Fruit fly (Drosophila melanogaster) whole organism, embryonic: ENCODE results near the gene TwdlE.
A peak's percentile ranks its signal among the peaks of the same experiment; 100 is the strongest.

Experiments
- Abd-B ChIP-seq: fragments of 200-800 bp; sonication (Bioruptor generic); optimal IDR thresholded peaks from 2 replicates; lab custom pipeline; 2018; ENCODE audit warnings: missing biosample characterization, mild to moderate bottlenecking, missing genetic modification characterization, moderate library complexity
- Bgb ChIP-seq: fragments of 200-800 bp; sonication (Bioruptor generic); IDR thresholded peaks from 2 replicates; pipeline ENCODE4 v1.3.6; 2022; ENCODE audit warnings: missing biosample characterization, missing genetic modification characterization; ENCODE audit not compliant: partially characterized antibody
- Bteb2 ChIP-seq: fragments of 200-800 bp; sonication (Bioruptor generic); optimal IDR thresholded peaks from 2 replicates; lab custom pipeline; 2016; ENCODE audit warnings: missing biosample characterization, missing genetic modification characterization
- CG10366 ChIP-seq: fragments of 200-800 bp; sonication (Bioruptor generic); IDR thresholded peaks from 2 replicates; pipeline ENCODE4 v1.3.6; 2022; ENCODE audit warnings: missing biosample characterization, missing genetic modification characterization
- CG10654 ChIP-seq: fragments of 200-800 bp; sonication (Bioruptor generic); optimal IDR thresholded peaks from 2 replicates; lab custom pipeline; 2016; ENCODE audit warnings: missing biosample characterization, missing genetic modification characterization
- CG11696 ChIP-seq: fragments of 200-800 bp; sonication (Bioruptor generic); IDR thresholded peaks from 2 replicates; pipeline ENCODE4 v1.3.6; 2022; ENCODE audit warnings: missing biosample characterization, missing genetic modification characterization
- CG11723 ChIP-seq: fragments of 200-800 bp; sonication (Bioruptor generic); optimal IDR thresholded peaks from 2 replicates; lab custom pipeline; 2017; ENCODE audit warnings: missing biosample characterization, mild to moderate bottlenecking, missing genetic modification characterization
- CG12744 ChIP-seq: fragments of 200-800 bp; sonication (Bioruptor generic); optimal IDR thresholded peaks from 2 replicates; lab custom pipeline; 2016; ENCODE audit warnings: missing biosample characterization, missing genetic modification characterization
- CG13424 ChIP-seq: fragments of 200-800 bp; sonication (Bioruptor generic); optimal IDR thresholded peaks from 2 replicates; lab custom pipeline; 2019; ENCODE audit warnings: missing biosample characterization, mild to moderate bottlenecking, missing genetic modification characterization, moderate library complexity
- CG14050 ChIP-seq: fragments of 200-800 bp; sonication (Bioruptor generic); IDR thresholded peaks from 3 replicates; pipeline ENCODE4 v1.3.6; 2022; ENCODE audit warnings: missing biosample characterization, missing genetic modification characterization
- CG15479 ChIP-seq: fragments of 200-800 bp; sonication (Bioruptor generic); optimal IDR thresholded peaks from 3 replicates; lab custom pipeline; 2019; ENCODE audit warnings: missing biosample characterization, mild to moderate bottlenecking, missing genetic modification characterization, moderate library complexity
- CG17359 ChIP-seq: fragments of 200-800 bp; sonication (Bioruptor generic); optimal IDR thresholded peaks from 3 replicates; lab custom pipeline; 2018; ENCODE audit warnings: missing biosample characterization, mild to moderate bottlenecking, missing genetic modification characterization, moderate library complexity
- CG17385 ChIP-seq: fragments of 200-800 bp; sonication (Bioruptor generic); optimal IDR thresholded peaks from 3 replicates; lab custom pipeline; 2018; ENCODE audit warnings: missing biosample characterization, mild to moderate bottlenecking, missing genetic modification characterization
- CG17612 ChIP-seq: fragments of 200-800 bp; sonication (Bioruptor generic); IDR thresholded peaks from 2 replicates; pipeline ENCODE4 v1.3.6; 2022; ENCODE audit warnings: missing biosample characterization, missing genetic modification characterization
- CG2120 ChIP-seq: fragments of 200-800 bp; sonication (Bioruptor generic); optimal IDR thresholded peaks from 3 replicates; lab custom pipeline; 2016; ENCODE audit warnings: missing biosample characterization, missing genetic modification characterization
- CG2202 ChIP-seq: fragments of 200-800 bp; sonication (Bioruptor generic); optimal IDR thresholded peaks from 2 replicates; lab custom pipeline; 2018; ENCODE audit warnings: missing biosample characterization, mild to moderate bottlenecking, missing genetic modification characterization
- CG2678 ChIP-seq: fragments of 200-800 bp; sonication (Bioruptor generic); optimal IDR thresholded peaks from 3 replicates; lab custom pipeline; 2019; ENCODE audit warnings: missing biosample characterization, mild to moderate bottlenecking, missing genetic modification characterization, moderate library complexity
- CG30403 ChIP-seq: fragments of 200-800 bp; sonication (Bioruptor generic); optimal IDR thresholded peaks from 3 replicates; lab custom pipeline; 2016; ENCODE audit warnings: missing biosample characterization, missing genetic modification characterization
- CG31365 ChIP-seq: fragments of 200-800 bp; sonication (Bioruptor generic); optimal IDR thresholded peaks from 2 replicates; lab custom pipeline; 2018; ENCODE audit warnings: missing biosample characterization, mild to moderate bottlenecking, missing genetic modification characterization
- CG3281 ChIP-seq: fragments of 200-800 bp; sonication (Bioruptor generic); optimal IDR thresholded peaks from 3 replicates; lab custom pipeline; 2017; ENCODE audit warnings: missing biosample characterization, mild to moderate bottlenecking, missing genetic modification characterization
- CG3838 ChIP-seq: fragments of 200-800 bp; sonication (Bioruptor generic); optimal IDR thresholded peaks from 3 replicates; lab custom pipeline; 2016; ENCODE audit warnings: missing biosample characterization, missing genetic modification characterization
- CG6765 ChIP-seq: fragments of 200-800 bp; sonication (Bioruptor generic); optimal IDR thresholded peaks from 3 replicates; lab custom pipeline; 2017; ENCODE audit warnings: missing biosample characterization, mild to moderate bottlenecking, missing genetic modification characterization
- CG7357 ChIP-seq: fragments of 200-800 bp; sonication (Bioruptor generic); IDR thresholded peaks from 3 replicates; pipeline ENCODE4 v1.3.6; 2022; ENCODE audit warnings: missing biosample characterization, missing genetic modification characterization
- CG7839 ChIP-seq: fragments of 200-800 bp; sonication (Bioruptor generic); optimal IDR thresholded peaks from 3 replicates; lab custom pipeline; 2018; ENCODE audit warnings: missing biosample characterization, mild to moderate bottlenecking, missing genetic modification characterization, moderate library complexity
- CG7963 ChIP-seq: fragments of 200-800 bp; sonication (Bioruptor generic); IDR thresholded peaks from 3 replicates; pipeline ENCODE4 v1.3.6; 2022; ENCODE audit warnings: missing biosample characterization, missing genetic modification characterization; ENCODE audit not compliant: partially characterized antibody
- CG9609 ChIP-seq: fragments of 200-800 bp; sonication (Bioruptor generic); optimal IDR thresholded peaks from 3 replicates; lab custom pipeline; 2016; ENCODE audit warnings: missing biosample characterization, missing genetic modification characterization
- CG9727 ChIP-seq: fragments of 200-800 bp; sonication (Bioruptor generic); optimal IDR thresholded peaks from 3 replicates; lab custom pipeline; 2017; ENCODE audit warnings: missing biosample characterization, mild to moderate bottlenecking, missing genetic modification characterization
- CTCF ChIP-seq: fragments of 200-800 bp; sonication (Bioruptor generic); optimal IDR thresholded peaks from 2 replicates; lab custom pipeline; 2017; ENCODE audit warnings: missing biosample characterization, mild to moderate bottlenecking, missing genetic modification characterization, moderate library complexity
- CkIIα-i1 ChIP-seq: fragments of 200-800 bp; sonication (Bioruptor generic); IDR thresholded peaks from 2 replicates; pipeline ENCODE4 v1.3.6; 2022; ENCODE audit warnings: missing biosample characterization, missing genetic modification characterization
- Gsc ChIP-seq: fragments of 200-800 bp; sonication (Bioruptor generic); IDR thresholded peaks from 2 replicates; pipeline ENCODE4 v1.3.6; 2022; ENCODE audit warnings: missing biosample characterization, missing genetic modification characterization
- Kr ChIP-seq: fragments of 200-800 bp; sonication (Bioruptor generic); optimal IDR thresholded peaks from 2 replicates; lab custom pipeline; 2017; ENCODE audit warnings: missing biosample characterization, mild to moderate bottlenecking, missing genetic modification characterization
- MBD-R2 ChIP-seq: fragments of 200-800 bp; sonication (Bioruptor generic); IDR thresholded peaks from 2 replicates; pipeline ENCODE4 v1.3.6; 2022; ENCODE audit warnings: missing biosample characterization, missing genetic modification characterization
- MESR4 ChIP-seq: fragments of 200-800 bp; sonication (Bioruptor generic); optimal IDR thresholded peaks from 2 replicates; lab custom pipeline; 2018; ENCODE audit warnings: missing biosample characterization, mild to moderate bottlenecking, missing genetic modification characterization, moderate library complexity
- MTF-1 ChIP-seq: fragments of 200-800 bp; sonication (Bioruptor generic); optimal IDR thresholded peaks from 2 replicates; lab custom pipeline; 2018; ENCODE audit warnings: missing biosample characterization, mild to moderate bottlenecking, missing genetic modification characterization, borderline replicate concordance
- NFAT ChIP-seq: fragments of 200-800 bp; sonication (Bioruptor generic); IDR thresholded peaks from 2 replicates; pipeline ENCODE4 v1.3.6; 2022; ENCODE audit warnings: missing biosample characterization, missing genetic modification characterization
- Sin3A ChIP-seq: fragments of >200 bp; optimal IDR thresholded peaks from 2 replicates; lab custom pipeline; 2018
- ab ChIP-seq: fragments of 200-800 bp; sonication (Bioruptor generic); optimal IDR thresholded peaks from 2 replicates; lab custom pipeline; 2016; ENCODE audit warnings: missing biosample characterization, missing genetic modification characterization
- ash1 ChIP-seq: fragments of 200-800 bp; sonication (Bioruptor generic); optimal IDR thresholded peaks from 2 replicates; lab custom pipeline; 2018; ENCODE audit warnings: missing biosample characterization, mild to moderate bottlenecking, missing genetic modification characterization
- crc ChIP-seq: fragments of 200-800 bp; sonication (Bioruptor generic); optimal IDR thresholded peaks from 2 replicates; lab custom pipeline; 2016; ENCODE audit warnings: missing biosample characterization, missing genetic modification characterization
- cwo ChIP-seq: fragments of 200-800 bp; sonication (Bioruptor generic); optimal IDR thresholded peaks from 3 replicates; lab custom pipeline; 2017; ENCODE audit warnings: missing biosample characterization, missing genetic modification characterization, mild to moderate bottlenecking, moderate library complexity, missing genetic modification reagents
- dm ChIP-seq: fragments of 200-800 bp; sonication (Bioruptor generic); optimal IDR thresholded peaks from 3 replicates; lab custom pipeline; 2016; ENCODE audit warnings: missing biosample characterization, missing genetic modification characterization
- ftz-f1 ChIP-seq: fragments of 200-800 bp; sonication (Bioruptor generic); optimal IDR thresholded peaks from 2 replicates; lab custom pipeline; 2016; ENCODE audit warnings: missing biosample characterization, missing genetic modification characterization
- gsb ChIP-seq: fragments of 200-800 bp; sonication (Bioruptor generic); IDR thresholded peaks from 2 replicates; pipeline ENCODE4 v1.3.6; 2022; ENCODE audit warnings: missing biosample characterization, missing genetic modification characterization
- gsb-n ChIP-seq: fragments of 200-800 bp; sonication (Bioruptor generic); optimal IDR thresholded peaks from 3 replicates; lab custom pipeline; 2018; ENCODE audit warnings: missing biosample characterization, mild to moderate bottlenecking, missing genetic modification characterization
- hbn ChIP-seq: fragments of 200-800 bp; sonication (Bioruptor generic); IDR thresholded peaks from 2 replicates; pipeline ENCODE4 v1.3.6; 2022; ENCODE audit warnings: missing biosample characterization, missing genetic modification characterization; ENCODE audit not compliant: partially characterized antibody
- lilli ChIP-seq: fragments of 200-800 bp; sonication (Bioruptor generic); optimal IDR thresholded peaks from 3 replicates; lab custom pipeline; 2016; ENCODE audit warnings: missing biosample characterization, missing genetic modification characterization
- luna ChIP-seq: fragments of 200-800 bp; sonication (Bioruptor generic); optimal IDR thresholded peaks from 2 replicates; lab custom pipeline; 2016; ENCODE audit warnings: missing biosample characterization, missing genetic modification characterization
- salm ChIP-seq: fragments of 200-800 bp; sonication (Bioruptor generic); optimal IDR thresholded peaks from 2 replicates; lab custom pipeline; 2018; ENCODE audit warnings: missing biosample characterization, mild to moderate bottlenecking, missing genetic modification characterization
- scrt ChIP-seq: fragments of 200-800 bp; sonication (Bioruptor generic); optimal IDR thresholded peaks from 2 replicates; lab custom pipeline; 2018; ENCODE audit warnings: missing biosample characterization, mild to moderate bottlenecking, missing genetic modification characterization, moderate library complexity
- slbo ChIP-seq: fragments of 200-800 bp; sonication (Bioruptor generic); IDR thresholded peaks from 2 replicates; pipeline ENCODE4 v1.3.6; 2022; ENCODE audit warnings: missing biosample characterization, missing genetic modification characterization
- sna ChIP-seq: fragments of 200-800 bp; sonication (Bioruptor generic); IDR thresholded peaks from 2 replicates; pipeline ENCODE4 v1.3.6; 2022; ENCODE audit warnings: missing biosample characterization, missing genetic modification characterization; ENCODE audit not compliant: partially characterized antibody
- tgo ChIP-seq: fragments of 200-800 bp; sonication (Bioruptor generic); IDR thresholded peaks from 3 replicates; pipeline ENCODE4 v1.3.6; 2022; ENCODE audit warnings: missing biosample characterization, missing genetic modification characterization
- z ChIP-seq: fragments of 200-800 bp; sonication (Bioruptor generic); IDR thresholded peaks from 3 replicates; pipeline ENCODE4 v1.3.6; 2022; ENCODE audit warnings: missing biosample characterization, missing genetic modification characterization

TwdlE gene

DNA sequence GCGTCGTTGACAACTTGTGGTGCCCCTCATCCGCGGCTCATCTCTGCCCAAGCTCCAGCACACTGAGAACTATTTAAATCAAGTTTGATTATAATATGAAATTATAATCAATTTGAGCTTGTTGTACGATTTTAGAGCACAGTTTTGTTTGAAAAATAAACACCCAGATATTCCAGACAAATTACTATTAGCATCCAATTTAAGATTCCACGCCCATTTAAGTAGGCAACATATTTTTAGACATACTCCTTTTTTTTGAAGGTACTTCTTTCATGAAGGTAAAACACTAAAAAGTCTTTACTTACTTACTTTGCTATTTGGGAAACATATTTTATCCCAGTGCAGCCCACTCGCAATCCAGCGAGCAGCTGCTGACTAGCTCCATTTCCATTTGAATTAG lies 22.6 kb downstream of the TwdlE start (continued):
- TF ChIP-seq CG2678 (tag; lab: Kevin White, UChicago) = peak; percentile 50
- no peak for TF ChIP-seq Abd-B (GFP tag; lab: Kevin White, UChicago)
- no peak for TF ChIP-seq CG2202 (tag; lab: Kevin White, UChicago)
- TF ChIP-seq ftz-f1 (GFP tag; lab: Kevin White, UChicago) = no peak
- no peak for TF ChIP-seq MESR4 (GFP tag; lab: Kevin White, UChicago)
- TF ChIP-seq tgo (GFP tag; lab: Robert Waterston, UW) = no peak
- no peak for TF ChIP-seq dm
- TF ChIP-seq CG9609 (GFP tag; lab: Kevin White, UChicago) = no peak
- TF ChIP-seq slbo (GFP tag; lab: Robert Waterston, UW) = 0 out of 2 replicates have a peak, but pooled peaks have one; percentile 35
- TF ChIP-seq CG7963 = no peak
- no peak for TF ChIP-seq crc
- TF ChIP-seq NFAT (GFP tag; lab: Robert Waterston, UW) = 0 out of 2 replicates have a peak, but pooled peaks have one; percentile 4
- TF ChIP-seq CG2120 (GFP tag; lab: Kevin White, UChicago) = peak; percentile 53
- TF ChIP-seq MBD-R2 (GFP tag; lab: Robert Waterston, UW) = no peak
- TF ChIP-seq CG3838 (GFP tag; lab: Kevin White, UChicago) = no peak
- TF ChIP-seq cwo (GFP tag; lab: Kevin White, UChicago) = peak; percentile 30
- no peak for TF ChIP-seq ab
- TF ChIP-seq salm (tag; lab: Kevin White, UChicago) = no peak
- no peak for TF ChIP-seq scrt (GFP tag; lab: Kevin White, UChicago)
- no peak for TF ChIP-seq CG31365 (tag; lab: Kevin White, UChicago)
- TF ChIP-seq gsb (GFP tag; lab: Robert Waterston, UW) = no peak
- no peak for TF ChIP-seq CG17612 (GFP tag; lab: Robert Waterston, UW)
- TF ChIP-seq gsb-n (tag; lab: Kevin White, UChicago) = no peak
- TF ChIP-seq lilli = peak; percentile 14
- no peak for TF ChIP-seq CG14050 (GFP tag; lab: Robert Waterston, UW)
- TF ChIP-seq CG10366 (GFP tag; lab: Robert Waterston, UW) = no peak
- no peak for TF ChIP-seq Bteb2 (GFP tag; lab: Kevin White, UChicago)
- peak; percentile 44 for TF ChIP-seq CG7839 (tag; lab: Kevin White, UChicago)
- TF ChIP-seq CG30403 (GFP tag; lab: Kevin White, UChicago) = peak; percentile 27
- no peak for TF ChIP-seq CG11696 (GFP tag; lab: Robert Waterston, UW)
- TF ChIP-seq Sin3A (lab: Kevin White, UChicago) = no peak
- TF ChIP-seq Bgb (GFP tag; lab: Robert Waterston, UW) = no peak
- TF ChIP-seq CG17359 (tag; lab: Kevin White, UChicago) = no peak
- TF ChIP-seq ash1 = no peak
- no peak for TF ChIP-seq Kr (GFP tag; lab: Kevin White, UChicago)
- TF ChIP-seq hbn = no peak
- peak; percentile 9 for TF ChIP-seq CG17385 (GFP tag; lab: Kevin White, UChicago)
- peak; percentile 13 for TF ChIP-seq CG9727
- no peak for TF ChIP-seq CG7357
- no peak for TF ChIP-seq CG12744 (GFP tag; lab: Kevin White, UChicago)
- no peak for TF ChIP-seq luna
- no peak for TF ChIP-seq CG6765 (GFP tag; lab: Kevin White, UChicago)
- peak; percentile 8 for TF ChIP-seq CG3281 (GFP tag; lab: Kevin White, UChicago)
- TF ChIP-seq CkIIα-i1 (GFP tag; lab: Robert Waterston, UW) = no peak
- TF ChIP-seq CG15479 (GFP tag; lab: Kevin White, UChicago) = no peak
- TF ChIP-seq CTCF (GFP tag; lab: Kevin White, UChicago) = no peak
- no peak for TF ChIP-seq MTF-1 (GFP tag; lab: Kevin White, UChicago)
- TF ChIP-seq CG10654 (GFP tag; lab: Kevin White, UChicago) = no peak
- no peak for TF ChIP-seq Gsc (GFP tag; lab: Robert Waterston, UW)
- no peak for TF ChIP-seq sna
- no peak for TF ChIP-seq CG11723
- no peak for TF ChIP-seq z
- TF ChIP-seq CG13424 = peak; percentile 22
